Fruit fly (Drosophila melanogaster) whole organism, embryonic: ENCODE data around the gene CG42340.

Experiments used
- B-H1 ChIP-seq: fragments of 200-800 bp; sonication (Bioruptor generic); IDR thresholded peaks from 3 replicates; pipeline ENCODE4 v1.3.6; 2022; ENCODE audit warnings: missing biosample characterization, missing genetic modification characterization
- CG10209 ChIP-seq: fragments of 200-800 bp; sonication (Bioruptor generic); optimal IDR thresholded peaks from 3 replicates; lab custom pipeline; 2017; ENCODE audit warnings: missing biosample characterization, mild to moderate bottlenecking, missing genetic modification characterization, missing genetic modification reagents
- CG10979 ChIP-seq: fragments of 200-800 bp; sonication (Bioruptor generic); optimal IDR thresholded peaks from 2 replicates; lab custom pipeline; 2018; ENCODE audit warnings: missing biosample characterization, mild to moderate bottlenecking, missing genetic modification characterization, moderate library complexity
- CG12071 ChIP-seq: fragments of 200-800 bp; sonication (Bioruptor generic); optimal IDR thresholded peaks from 3 replicates; lab custom pipeline; 2018; ENCODE audit warnings: missing biosample characterization, mild to moderate bottlenecking, missing genetic modification characterization
- CG12236 ChIP-seq: fragments of 200-800 bp; sonication (Bioruptor generic); optimal IDR thresholded peaks from 2 replicates; lab custom pipeline; 2016; ENCODE audit warnings: missing biosample characterization, missing genetic modification characterization
- CG12299 ChIP-seq: fragments of 200-800 bp; sonication (Bioruptor generic); optimal IDR thresholded peaks from 2 replicates; lab custom pipeline; 2018; ENCODE audit warnings: missing biosample characterization, mild to moderate bottlenecking, missing genetic modification characterization
- CG13123 ChIP-seq: fragments of 200-800 bp; sonication (Bioruptor generic); optimal IDR thresholded peaks from 2 replicates; lab custom pipeline; 2016; ENCODE audit warnings: missing biosample characterization, missing genetic modification characterization
- CG13624 ChIP-seq: fragments of 200-800 bp; sonication (Bioruptor generic); optimal IDR thresholded peaks from 2 replicates; lab custom pipeline; 2016; ENCODE audit warnings: missing biosample characterization, missing genetic modification characterization
- CG1529 ChIP-seq: fragments of 200-800 bp; sonication (Bioruptor generic); optimal IDR thresholded peaks from 3 replicates; lab custom pipeline; 2018; ENCODE audit warnings: missing biosample characterization, missing genetic modification characterization
- CG1647 ChIP-seq: fragments of 200-800 bp; sonication (Bioruptor generic); optimal IDR thresholded peaks from 3 replicates; lab custom pipeline; 2016; ENCODE audit warnings: missing biosample characterization, missing genetic modification characterization
- CG16813 ChIP-seq: fragments of 200-800 bp; sonication (Bioruptor generic); IDR thresholded peaks from 3 replicates; pipeline ENCODE4 v1.3.6; 2022; ENCODE audit warnings: missing biosample characterization, missing genetic modification characterization; ENCODE audit not compliant: partially characterized antibody
- CG17385 ChIP-seq: fragments of 200-800 bp; sonication (Bioruptor generic); optimal IDR thresholded peaks from 3 replicates; lab custom pipeline; 2018; ENCODE audit warnings: missing biosample characterization, mild to moderate bottlenecking, missing genetic modification characterization
- CG18619 ChIP-seq: fragments of 200-800 bp; sonication (Bioruptor generic); optimal IDR thresholded peaks from 3 replicates; lab custom pipeline; 2017; ENCODE audit warnings: missing biosample characterization, mild to moderate bottlenecking, missing genetic modification characterization
- CG18764 ChIP-seq: fragments of 200-800 bp; sonication (Bioruptor generic); optimal IDR thresholded peaks from 3 replicates; lab custom pipeline; 2016; ENCODE audit warnings: missing biosample characterization, missing genetic modification characterization
- CG30431 ChIP-seq: fragments of 200-800 bp; sonication (Bioruptor generic); optimal IDR thresholded peaks from 2 replicates; lab custom pipeline; 2017; ENCODE audit warnings: missing biosample characterization, missing genetic modification characterization
- CG32532 ChIP-seq: fragments of 200-800 bp; sonication (Bioruptor generic); IDR thresholded peaks from 2 replicates; pipeline ENCODE4 v1.3.6; 2022; ENCODE audit warnings: missing biosample characterization, missing genetic modification characterization
- CG4328 ChIP-seq: fragments of 200-800 bp; sonication (Bioruptor generic); optimal IDR thresholded peaks from 3 replicates; lab custom pipeline; 2017; ENCODE audit warnings: missing biosample characterization, missing genetic modification reagents, missing genetic modification characterization
- CG6765 ChIP-seq: fragments of 200-800 bp; sonication (Bioruptor generic); optimal IDR thresholded peaks from 3 replicates; lab custom pipeline; 2017; ENCODE audit warnings: missing biosample characterization, mild to moderate bottlenecking, missing genetic modification characterization
- CG7786 ChIP-seq: fragments of 200-800 bp; sonication (Bioruptor generic); optimal IDR thresholded peaks from 2 replicates; lab custom pipeline; 2016; ENCODE audit warnings: missing biosample characterization, missing genetic modification characterization
- CG7963 ChIP-seq: fragments of 200-800 bp; sonication (Bioruptor generic); IDR thresholded peaks from 3 replicates; pipeline ENCODE4 v1.3.6; 2022; ENCODE audit warnings: missing biosample characterization, missing genetic modification characterization; ENCODE audit not compliant: partially characterized antibody
- CG7987 ChIP-seq: fragments of 200-800 bp; sonication (Bioruptor generic); optimal IDR thresholded peaks from 2 replicates; lab custom pipeline; 2018; ENCODE audit warnings: missing biosample characterization, mild to moderate bottlenecking, missing genetic modification characterization, moderate library complexity
- CG9876 ChIP-seq: fragments of 200-800 bp; sonication (Bioruptor generic); optimal IDR thresholded peaks from 2 replicates; lab custom pipeline; 2016; ENCODE audit warnings: missing biosample characterization, missing genetic modification characterization
- Ets97D ChIP-seq: fragments of 200-800 bp; sonication (Bioruptor generic); optimal IDR thresholded peaks from 3 replicates; lab custom pipeline; 2016; ENCODE audit warnings: missing biosample characterization, missing genetic modification characterization
- Lhr ChIP-seq: fragments of 200-800 bp; sonication (Bioruptor generic); optimal IDR thresholded peaks from 3 replicates; lab custom pipeline; 2017; ENCODE audit warnings: mild to moderate bottlenecking, missing biosample characterization, missing genetic modification reagents, missing genetic modification characterization
- MESR4 ChIP-seq: fragments of 200-800 bp; sonication (Bioruptor generic); optimal IDR thresholded peaks from 2 replicates; lab custom pipeline; 2018; ENCODE audit warnings: missing biosample characterization, mild to moderate bottlenecking, missing genetic modification characterization, moderate library complexity
- Six4 ChIP-seq: fragments of 200-800 bp; sonication (Bioruptor generic); optimal IDR thresholded peaks from 2 replicates; lab custom pipeline; 2016; ENCODE audit warnings: missing biosample characterization, missing genetic modification characterization
- Sry-δ ChIP-seq: fragments of 200-800 bp; sonication (Bioruptor generic); optimal IDR thresholded peaks from 2 replicates; lab custom pipeline; 2016; ENCODE audit warnings: missing biosample characterization, missing genetic modification characterization
- Ssrp ChIP-seq: fragments of 200-800 bp; sonication (Bioruptor generic); optimal IDR thresholded peaks from 2 replicates; lab custom pipeline; 2018; ENCODE audit warnings: missing biosample characterization, mild to moderate bottlenecking, missing genetic modification characterization, moderate library complexity
- Usf ChIP-seq: fragments of 200-800 bp; sonication (Bioruptor generic); optimal IDR thresholded peaks from 2 replicates; lab custom pipeline; 2017; ENCODE audit warnings: missing genotype, missing biosample characterization, missing genetic modification characterization
- ac ChIP-seq: fragments of 200-800 bp; sonication (Bioruptor generic); optimal IDR thresholded peaks from 3 replicates; lab custom pipeline; 2017; ENCODE audit warnings: missing biosample characterization, mild to moderate bottlenecking, missing genetic modification characterization
- ase ChIP-seq: fragments of 200-800 bp; sonication (Bioruptor generic); IDR thresholded peaks from 3 replicates; pipeline ENCODE4 v1.3.6; 2022; ENCODE audit warnings: missing biosample characterization, missing genetic modification characterization
- ato ChIP-seq: fragments of 200-800 bp; sonication (Bioruptor generic); IDR thresholded peaks from 2 replicates; pipeline ENCODE4 v1.3.6; 2022; ENCODE audit warnings: missing biosample characterization, missing genetic modification characterization; ENCODE audit not compliant: partially characterized antibody
- bbx ChIP-seq: fragments of 200-800 bp; sonication (Bioruptor generic); IDR thresholded peaks from 2 replicates; pipeline ENCODE4 v1.3.6; 2022; ENCODE audit warnings: missing biosample characterization, missing genetic modification characterization; ENCODE audit not compliant: partially characterized antibody
- chif ChIP-seq, 2 experiments: fragments of 200-800 bp; sonication (Bioruptor generic); optimal IDR thresholded peaks; 3 replicates each; lab custom pipeline; 2016; ENCODE audit warnings: missing biosample characterization in 2 of 2, missing genetic modification characterization in 2 of 2
- crc ChIP-seq: fragments of 200-800 bp; sonication (Bioruptor generic); optimal IDR thresholded peaks from 2 replicates; lab custom pipeline; 2016; ENCODE audit warnings: missing biosample characterization, missing genetic modification characterization
- dpn ChIP-seq, 2 experiments: fragments of 200-800 bp; sonication (Bioruptor generic); optimal IDR thresholded peaks; 3 replicates each; lab custom pipeline; 2016; ENCODE audit warnings: missing biosample characterization in 2 of 2, missing genetic modification characterization in 2 of 2
- esg ChIP-seq: fragments of 200-800 bp; sonication (Bioruptor generic); conservative IDR thresholded peaks from 2 replicates; pipeline ENCODE4 v1.3.6; 2022; ENCODE audit warnings: missing biosample characterization, missing genetic modification characterization
- gfzf ChIP-seq: fragments of 200-800 bp; sonication (Bioruptor generic); optimal IDR thresholded peaks from 2 replicates; lab custom pipeline; 2016; ENCODE audit warnings: missing biosample characterization, mild to moderate bottlenecking, missing genetic modification characterization, moderate library complexity
- ham ChIP-seq: fragments of 200-800 bp; sonication (Bioruptor generic); IDR thresholded peaks from 2 replicates; pipeline ENCODE4 v1.3.6; 2022; ENCODE audit warnings: missing biosample characterization, missing genetic modification characterization
- jing ChIP-seq: fragments of 200-800 bp; sonication (Bioruptor generic); optimal IDR thresholded peaks from 2 replicates; lab custom pipeline; 2018; ENCODE audit warnings: missing biosample characterization, mild to moderate bottlenecking, missing genetic modification characterization
- kah ChIP-seq: fragments of 200-800 bp; sonication (Bioruptor generic); optimal IDR thresholded peaks from 2 replicates; lab custom pipeline; 2018; ENCODE audit warnings: missing biosample characterization, mild to moderate bottlenecking, missing genetic modification characterization
- lov ChIP-seq, 2 experiments: fragments of 200-800 bp in 1 of 2; fragments of >200 bp in 1 of 2; sonication (Bioruptor generic) in 1 of 2; IDR thresholded peaks in 1 of 2; optimal IDR thresholded peaks in 1 of 2; 2 replicates in 1 of 2; 3 replicates in 1 of 2; pipeline versions ENCODE4 v1.3.6 to Lab custom; 2017 to 2022; ENCODE audit warnings: missing biosample characterization in 1 of 2, missing genetic modification characterization in 1 of 2
- nom ChIP-seq: fragments of 200-800 bp; sonication (Bioruptor generic); optimal IDR thresholded peaks from 2 replicates; lab custom pipeline; 2017; ENCODE audit warnings: missing biosample characterization, missing genetic modification characterization, mild to moderate bottlenecking, moderate library complexity, missing genetic modification reagents
- odd ChIP-seq: fragments of 200-800 bp; sonication (Bioruptor generic); optimal IDR thresholded peaks from 2 replicates; lab custom pipeline; 2017; ENCODE audit warnings: missing biosample characterization, mild to moderate bottlenecking, missing genetic modification characterization
- pfk ChIP-seq: fragments of 200-800 bp; sonication (Bioruptor generic); optimal IDR thresholded peaks from 2 replicates; lab custom pipeline; 2018; ENCODE audit warnings: missing biosample characterization, mild to moderate bottlenecking, missing genetic modification characterization, moderate library complexity
- pho ChIP-seq: fragments of 200-800 bp; sonication (Bioruptor generic); optimal IDR thresholded peaks from 2 replicates; lab custom pipeline; 2016; ENCODE audit warnings: missing biosample characterization, missing genetic modification characterization
- pum ChIP-seq: fragments of 200-800 bp; sonication (Bioruptor generic); optimal IDR thresholded peaks from 2 replicates; lab custom pipeline; 2016; ENCODE audit warnings: missing biosample characterization, missing genetic modification characterization
- sob ChIP-seq: fragments of 200-800 bp; sonication (Bioruptor generic); IDR thresholded peaks from 2 replicates; pipeline ENCODE4 v1.3.6; 2022; ENCODE audit warnings: missing biosample characterization, missing genetic modification characterization
- tap ChIP-seq: fragments of 200-800 bp; optimal IDR thresholded peaks from 3 replicates; lab custom pipeline; 2019; ENCODE audit warnings: missing biosample characterization, mild to moderate bottlenecking, missing genetic modification characterization, moderate library complexity
- vnd ChIP-seq: fragments of 200-800 bp; sonication (Bioruptor generic); IDR thresholded peaks from 3 replicates; pipeline ENCODE4 v1.3.6; 2022; ENCODE audit warnings: missing biosample characterization, missing genetic modification characterization; ENCODE audit not compliant: partially characterized antibody
- vvl ChIP-seq: fragments of 200-800 bp; sonication (Bioruptor generic); IDR thresholded peaks from 2 replicates; pipeline ENCODE4 v1.3.6; 2022; ENCODE audit warnings: missing biosample characterization, missing genetic modification characterization

Gene CG42340

dm6 chrX:6376748-6377147 lies 147.4 kb downstream of the CG42340 start (continued):
- no peak for TF ChIP-seq lov (optimal IDR thresholded peaks at IDR 0.05; lab: Kevin White, UChicago)
- TF ChIP-seq lov (GFP tag; IDR thresholded peaks at IDR 0.05; lab: Robert Waterston, UW), result no peak
- no peak for TF ChIP-seq odd (GFP tag; lab: Kevin White, UChicago)
- TF ChIP-seq CG4328 (GFP tag; lab: Kevin White, UChicago), result no peak
- no peak for TF ChIP-seq ase (GFP tag; lab: Robert Waterston, UW)
- TF ChIP-seq kah, result no peak
- TF ChIP-seq pum (GFP tag; lab: Kevin White, UChicago), result no peak
- TF ChIP-seq gfzf (GFP tag; lab: Kevin White, UChicago), result no peak
- TF ChIP-seq crc (GFP tag; lab: Kevin White, UChicago), result no peak
- TF ChIP-seq ac (GFP tag; lab: Kevin White, UChicago), result no peak
- no peak for TF ChIP-seq CG9876 (GFP tag; lab: Kevin White, UChicago)
- TF ChIP-seq Lhr (GFP tag; lab: Kevin White, UChicago), result no peak
- no peak for TF ChIP-seq MESR4 (GFP tag; lab: Kevin White, UChicago)
- no peak for TF ChIP-seq esg (GFP tag; lab: Robert Waterston, UW)
- no peak for TF ChIP-seq pho (GFP tag; lab: Kevin White, UChicago)
- TF ChIP-seq CG13624 (GFP tag; lab: Kevin White, UChicago), result no peak
- no peak for TF ChIP-seq CG13123 (GFP tag; lab: Kevin White, UChicago)
- no peak for TF ChIP-seq CG10979
- no peak for TF ChIP-seq Six4 (GFP tag; lab: Kevin White, UChicago)
- peak; percentile 14 to 16 for TF ChIP-seq dpn (GFP tag; optimal IDR thresholded peaks at IDR 0.05; lab: Kevin White, UChicago)
- TF ChIP-seq CG30431 (GFP tag; lab: Kevin White, UChicago), result no peak
- TF ChIP-seq CG12071, result no peak
- TF ChIP-seq CG6765 (GFP tag; lab: Kevin White, UChicago), result peak; percentile 1
- no peak for TF ChIP-seq nom
- TF ChIP-seq jing (GFP tag; lab: Kevin White, UChicago), result no peak
- TF ChIP-seq CG17385 (GFP tag; lab: Kevin White, UChicago), result no peak
- no peak for TF ChIP-seq CG32532
- no peak for TF ChIP-seq vnd (GFP tag; lab: Robert Waterston, UW)
- no peak for TF ChIP-seq ham (GFP tag; lab: Robert Waterston, UW)
- no peak for TF ChIP-seq sob (GFP tag; lab: Robert Waterston, UW)
- no peak for TF ChIP-seq CG1529 (GFP tag; lab: Kevin White, UChicago)
- TF ChIP-seq chif (GFP tag; optimal IDR thresholded peaks at IDR 0.05; lab: Kevin White, UChicago), result no peak
- no peak for TF ChIP-seq Ssrp (tag; lab: Kevin White, UChicago)
- no peak for TF ChIP-seq pfk (GFP tag; lab: Kevin White, UChicago)
- TF ChIP-seq CG7786, result peak; percentile 17
- TF ChIP-seq Ets97D (GFP tag; lab: Kevin White, UChicago), result no peak
- no peak for TF ChIP-seq CG16813 (GFP tag; lab: Robert Waterston, UW)
- TF ChIP-seq Sry-δ (GFP tag; lab: Kevin White, UChicago), result no peak
- no peak for TF ChIP-seq CG12299 (tag; lab: Kevin White, UChicago)
- no peak for TF ChIP-seq CG7987 (GFP tag; lab: Kevin White, UChicago)
- TF ChIP-seq tap, result no peak
- TF ChIP-seq ato (GFP tag; lab: Robert Waterston, UW), result no peak
- TF ChIP-seq CG10209 (GFP tag; lab: Kevin White, UChicago), result peak; percentile 14
- TF ChIP-seq Usf (GFP tag; lab: Kevin White, UChicago), result no peak
- TF ChIP-seq CG1647 (GFP tag; lab: Kevin White, UChicago), result no peak
- TF ChIP-seq CG7963 (GFP tag; lab: Robert Waterston, UW), result no peak
- no peak for TF ChIP-seq CG12236 (GFP tag; lab: Kevin White, UChicago)
- no peak for TF ChIP-seq CG18764 (GFP tag; lab: Kevin White, UChicago)
- no peak for TF ChIP-seq CG18619 (GFP tag; lab: Kevin White, UChicago)
- no peak for TF ChIP-seq vvl
- no peak for TF ChIP-seq bbx (GFP tag; lab: Robert Waterston, UW)
- TF ChIP-seq B-H1, result no peak
